Fruit fly (Drosophila melanogaster) whole organism, embryonic: Measurements from ENCODE around the gene Syt4.

Source experiments
- ATbp ChIP-seq: fragments of 200-800 bp; sonication (Bioruptor generic); optimal IDR thresholded peaks from 2 replicates; lab custom pipeline; 2017; ENCODE audit warnings: missing biosample characterization, mild to moderate bottlenecking, missing genetic modification characterization, missing genetic modification reagents
- CG10462 ChIP-seq: fragments of 200-800 bp; sonication (Bioruptor generic); optimal IDR thresholded peaks from 2 replicates; lab custom pipeline; 2016; ENCODE audit warnings: missing biosample characterization, missing genetic modification characterization
- CG10565 ChIP-seq: fragments of 200-800 bp; sonication (Bioruptor generic); optimal IDR thresholded peaks from 3 replicates; lab custom pipeline; 2016; ENCODE audit warnings: missing biosample characterization, mild to moderate bottlenecking, missing genetic modification characterization
- CG12155 ChIP-seq: fragments of 200-800 bp; sonication (Bioruptor generic); optimal IDR thresholded peaks from 3 replicates; lab custom pipeline; 2016; ENCODE audit warnings: missing biosample characterization, missing genetic modification characterization
- CG13287 ChIP-seq: fragments of 200-800 bp; sonication (Bioruptor generic); IDR thresholded peaks from 2 replicates; pipeline ENCODE4 v1.3.6; 2022; ENCODE audit warnings: missing biosample characterization, missing genetic modification characterization; ENCODE audit not compliant: partially characterized antibody
- CG13424 ChIP-seq: fragments of 200-800 bp; sonication (Bioruptor generic); optimal IDR thresholded peaks from 2 replicates; lab custom pipeline; 2019; ENCODE audit warnings: missing biosample characterization, mild to moderate bottlenecking, missing genetic modification characterization, moderate library complexity
- CG1602 ChIP-seq: fragments of 200-800 bp; sonication (Bioruptor generic); optimal IDR thresholded peaks from 3 replicates; lab custom pipeline; 2016; ENCODE audit warnings: missing biosample characterization, missing genetic modification characterization
- CG17359 ChIP-seq: fragments of 200-800 bp; sonication (Bioruptor generic); optimal IDR thresholded peaks from 3 replicates; lab custom pipeline; 2018; ENCODE audit warnings: missing biosample characterization, mild to moderate bottlenecking, missing genetic modification characterization, moderate library complexity
- CG1792 ChIP-seq: fragments of 200-800 bp; sonication (Bioruptor generic); optimal IDR thresholded peaks from 2 replicates; lab custom pipeline; 2016; ENCODE audit warnings: missing biosample characterization, missing genetic modification characterization
- CG18476 ChIP-seq: fragments of 200-800 bp; sonication (Bioruptor generic); optimal IDR thresholded peaks from 2 replicates; lab custom pipeline; 2016; ENCODE audit warnings: missing biosample characterization, mild to moderate bottlenecking, missing genetic modification characterization
- CG2875 ChIP-seq: fragments of 200-800 bp; sonication (Bioruptor generic); optimal IDR thresholded peaks from 2 replicates; lab custom pipeline; 2017; ENCODE audit warnings: missing biosample characterization, mild to moderate bottlenecking, missing genetic modification characterization, missing genetic modification reagents
- CG30431 ChIP-seq: fragments of 200-800 bp; sonication (Bioruptor generic); optimal IDR thresholded peaks from 2 replicates; lab custom pipeline; 2017; ENCODE audit warnings: missing biosample characterization, missing genetic modification characterization
- CG42726 ChIP-seq: fragments of 200-800 bp; sonication (Bioruptor generic); IDR thresholded peaks from 2 replicates; pipeline ENCODE4 v1.3.6; 2022; ENCODE audit warnings: missing biosample characterization, missing genetic modification characterization; ENCODE audit not compliant: partially characterized antibody
- CG4707 ChIP-seq: fragments of 200-800 bp; sonication (Bioruptor generic); optimal IDR thresholded peaks from 2 replicates; lab custom pipeline; 2018; ENCODE audit warnings: missing biosample characterization, mild to moderate bottlenecking, missing genetic modification characterization, moderate library complexity
- CG4730 ChIP-seq: fragments of 200-800 bp; sonication (Bioruptor generic); IDR thresholded peaks from 2 replicates; pipeline ENCODE4 v1.3.6; 2022; ENCODE audit warnings: missing biosample characterization, missing genetic modification characterization
- CG4820 ChIP-seq: fragments of 200-800 bp; sonication (Bioruptor generic); optimal IDR thresholded peaks from 3 replicates; lab custom pipeline; 2016; ENCODE audit warnings: missing biosample characterization, missing genetic modification characterization
- CG6175 ChIP-seq: fragments of 200-800 bp; sonication (Bioruptor generic); IDR thresholded peaks from 3 replicates; pipeline ENCODE4 v1.3.6; 2022; ENCODE audit warnings: missing biosample characterization, missing genetic modification characterization
- CG7271 ChIP-seq: fragments of 200-800 bp; sonication (Bioruptor generic); optimal IDR thresholded peaks from 2 replicates; lab custom pipeline; 2018; ENCODE audit warnings: missing biosample characterization, mild to moderate bottlenecking, missing genetic modification characterization, moderate library complexity
- CG7357 ChIP-seq: fragments of 200-800 bp; sonication (Bioruptor generic); IDR thresholded peaks from 3 replicates; pipeline ENCODE4 v1.3.6; 2022; ENCODE audit warnings: missing biosample characterization, missing genetic modification characterization
- CG7928 ChIP-seq: fragments of 200-800 bp; sonication (Bioruptor generic); optimal IDR thresholded peaks from 2 replicates; lab custom pipeline; 2017; ENCODE audit warnings: missing biosample characterization, mild to moderate bottlenecking, missing genetic modification characterization
- CG9609 ChIP-seq: fragments of 200-800 bp; sonication (Bioruptor generic); optimal IDR thresholded peaks from 3 replicates; lab custom pipeline; 2016; ENCODE audit warnings: missing biosample characterization, missing genetic modification characterization
- Fer3 ChIP-seq: fragments of 200-800 bp; sonication (Bioruptor generic); optimal IDR thresholded peaks from 2 replicates; lab custom pipeline; 2018; ENCODE audit warnings: missing biosample characterization, mild to moderate bottlenecking, missing genetic modification characterization, moderate library complexity
- Gug ChIP-seq: fragments of 200-800 bp; sonication (Bioruptor generic); IDR thresholded peaks from 4 replicates; pipeline ENCODE4 v1.3.6; 2022; ENCODE audit warnings: missing biosample characterization, missing genetic modification characterization
- Hr39 ChIP-seq: fragments of >200 bp; optimal IDR thresholded peaks from 2 replicates; lab custom pipeline; 2017
- Jarid2 ChIP-seq: fragments of 200-800 bp; sonication (Bioruptor generic); optimal IDR thresholded peaks from 3 replicates; lab custom pipeline; 2017; ENCODE audit warnings: mild to moderate bottlenecking, missing biosample characterization, missing genetic modification reagents, missing genetic modification characterization
- Max ChIP-seq: fragments of 200-800 bp; sonication (Bioruptor generic); optimal IDR thresholded peaks from 2 replicates; lab custom pipeline; 2016; ENCODE audit warnings: missing biosample characterization, mild to moderate bottlenecking, missing genetic modification characterization
- Med ChIP-seq: fragments of 200-800 bp; sonication (Bioruptor generic); peaks from one replicate; lab custom pipeline; 2016; ENCODE audit warnings: missing biosample characterization, missing genetic modification characterization, mild to moderate bottlenecking, inconsistent platforms, moderate library complexity
- Nf-YC ChIP-seq: fragments of 200-800 bp; optimal IDR thresholded peaks from 3 replicates; lab custom pipeline; 2019; ENCODE audit warnings: missing biosample characterization, mild to moderate bottlenecking, missing genetic modification characterization, moderate library complexity
- Oaz ChIP-seq: fragments of 200-800 bp; sonication (Bioruptor generic); IDR thresholded peaks from 2 replicates; pipeline ENCODE4 v1.3.6; 2022; ENCODE audit warnings: missing biosample characterization, missing genetic modification characterization
- Opbp ChIP-seq: fragments of 200-800 bp; sonication (Bioruptor generic); IDR thresholded peaks from 3 replicates; pipeline ENCODE4 v1.3.6; 2022; ENCODE audit warnings: missing biosample characterization, missing genetic modification characterization; ENCODE audit not compliant: partially characterized antibody
- Sry-δ ChIP-seq: fragments of 200-800 bp; sonication (Bioruptor generic); optimal IDR thresholded peaks from 2 replicates; lab custom pipeline; 2016; ENCODE audit warnings: missing biosample characterization, missing genetic modification characterization
- Xrp1 ChIP-seq: fragments of 200-800 bp; sonication (Bioruptor generic); IDR thresholded peaks from 2 replicates; pipeline ENCODE4 v1.3.6; 2022; ENCODE audit warnings: missing biosample characterization, missing genetic modification characterization
- crp ChIP-seq, 2 experiments: fragments of 200-800 bp; sonication (Bioruptor generic); optimal IDR thresholded peaks; 2 replicates in 1 of 2; 3 replicates in 1 of 2; lab custom pipeline; 2017; ENCODE audit warnings: missing biosample characterization in 2 of 2, missing genetic modification characterization in 2 of 2, mild to moderate bottlenecking in 1 of 2, moderate library complexity in 1 of 2
- disco-r ChIP-seq: fragments of 200-800 bp; sonication (Bioruptor generic); optimal IDR thresholded peaks from 2 replicates; lab custom pipeline; 2016; ENCODE audit warnings: missing biosample characterization, missing genetic modification characterization
- fd102C ChIP-seq: fragments of 200-800 bp; sonication (Bioruptor generic); optimal IDR thresholded peaks from 2 replicates; lab custom pipeline; 2018; ENCODE audit warnings: missing biosample characterization, mild to moderate bottlenecking, missing genetic modification characterization, moderate library complexity
- fu2 ChIP-seq: fragments of 200-800 bp; sonication (Bioruptor generic); optimal IDR thresholded peaks from 2 replicates; lab custom pipeline; 2016; ENCODE audit warnings: missing biosample characterization, missing genetic modification characterization
- gcm2 ChIP-seq: fragments of 200-800 bp; sonication (Bioruptor generic); optimal IDR thresholded peaks from 2 replicates; lab custom pipeline; 2016; ENCODE audit warnings: missing biosample characterization, missing genetic modification characterization
- gfzf ChIP-seq: fragments of 200-800 bp; sonication (Bioruptor generic); optimal IDR thresholded peaks from 2 replicates; lab custom pipeline; 2016; ENCODE audit warnings: missing biosample characterization, mild to moderate bottlenecking, missing genetic modification characterization, moderate library complexity
- grn ChIP-seq: fragments of 200-800 bp; sonication (Bioruptor generic); optimal IDR thresholded peaks from 3 replicates; lab custom pipeline; 2017; ENCODE audit warnings: missing biosample characterization, missing genetic modification characterization
- hbn ChIP-seq: fragments of 200-800 bp; sonication (Bioruptor generic); IDR thresholded peaks from 2 replicates; pipeline ENCODE4 v1.3.6; 2022; ENCODE audit warnings: missing biosample characterization, missing genetic modification characterization; ENCODE audit not compliant: partially characterized antibody
- her ChIP-seq: fragments of 200-800 bp; sonication (Bioruptor generic); optimal IDR thresholded peaks from 2 replicates; lab custom pipeline; 2016; ENCODE audit warnings: missing biosample characterization, missing genetic modification characterization
- lov ChIP-seq, 2 experiments: fragments of 200-800 bp in 1 of 2; fragments of >200 bp in 1 of 2; sonication (Bioruptor generic) in 1 of 2; IDR thresholded peaks in 1 of 2; optimal IDR thresholded peaks in 1 of 2; 2 replicates in 1 of 2; 3 replicates in 1 of 2; pipeline versions ENCODE4 v1.3.6 to Lab custom; 2017 to 2022; ENCODE audit warnings: missing biosample characterization in 1 of 2, missing genetic modification characterization in 1 of 2
- nerfin-2 ChIP-seq: fragments of 200-800 bp; sonication (Bioruptor generic); IDR thresholded peaks from 2 replicates; pipeline ENCODE4 v1.3.6; 2022; ENCODE audit warnings: missing biosample characterization, missing genetic modification characterization; ENCODE audit not compliant: partially characterized antibody
- org-1 ChIP-seq: fragments of 200-800 bp; sonication (Bioruptor generic); optimal IDR thresholded peaks from 2 replicates; lab custom pipeline; 2017; ENCODE audit warnings: missing biosample characterization, missing genetic modification characterization
- psq ChIP-seq: fragments of 200-800 bp; sonication (Bioruptor generic); optimal IDR thresholded peaks from 2 replicates; lab custom pipeline; 2017; ENCODE audit warnings: missing biosample characterization, missing genetic modification characterization
- scrt ChIP-seq: fragments of 200-800 bp; sonication (Bioruptor generic); optimal IDR thresholded peaks from 2 replicates; lab custom pipeline; 2018; ENCODE audit warnings: missing biosample characterization, mild to moderate bottlenecking, missing genetic modification characterization, moderate library complexity
- tup ChIP-seq: fragments of 200-800 bp; sonication (Bioruptor generic); optimal IDR thresholded peaks from 2 replicates; lab custom pipeline; 2016; ENCODE audit warnings: missing biosample characterization, mild to moderate bottlenecking, missing genetic modification characterization, moderate library complexity
- wor ChIP-seq: fragments of 200-800 bp; sonication (Bioruptor generic); IDR thresholded peaks from 2 replicates; pipeline ENCODE4 v1.3.6; 2022; ENCODE audit warnings: missing biosample characterization, missing genetic modification characterization
- zfh2 ChIP-seq: fragments of 200-800 bp; sonication (Bioruptor generic); optimal IDR thresholded peaks from 2 replicates; lab custom pipeline; 2016; ENCODE audit warnings: missing biosample characterization, missing genetic modification characterization

Syt4 gene

DNA sequence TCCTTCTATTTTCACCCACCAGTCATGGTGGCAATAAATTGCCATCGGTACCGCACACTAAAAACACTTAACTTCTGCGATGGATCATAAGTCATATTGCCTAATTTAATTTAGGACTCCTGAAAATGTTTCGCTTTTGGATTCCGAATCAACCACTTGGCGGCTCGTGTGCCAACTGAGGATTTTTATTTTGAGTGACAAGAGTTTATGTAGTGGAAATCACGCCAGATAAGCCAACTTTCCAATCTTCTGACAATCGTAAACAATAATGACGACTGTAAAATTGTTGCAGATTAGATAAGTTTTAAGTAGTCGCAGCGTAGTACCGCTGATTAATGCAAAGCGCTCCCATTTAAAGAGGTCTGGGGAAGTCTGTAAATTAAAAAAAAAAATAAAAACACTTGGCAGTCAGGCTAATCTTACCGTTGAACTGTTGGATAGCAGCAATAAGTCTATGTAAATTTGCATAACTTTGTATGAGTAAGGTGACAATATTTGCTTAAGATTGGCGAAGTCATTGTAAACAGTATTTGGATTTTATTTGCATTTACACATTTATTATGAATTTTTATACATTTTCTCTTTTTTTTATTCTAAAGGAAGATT, 48.8 kb upstream of the Syt4 start, which contains the start of gene CG14606 (continued):
- TF ChIP-seq Sry-δ (no peak), CG7357 (GFP tag; lab: Robert Waterston, UW) (no peak), wor (GFP tag; lab: Robert Waterston, UW) (no peak), CG9609 (GFP tag; lab: Kevin White, UChicago) (no peak), CG7928 (GFP tag; lab: Kevin White, UChicago) (no peak), ATbp (GFP tag; lab: Kevin White, UChicago) (no peak), Fer3 (peak; percentile 37), CG2875 (no peak), CG4730 (GFP tag; lab: Robert Waterston, UW) (no peak), fu2 (GFP tag; lab: Kevin White, UChicago) (no peak), grn (peak; percentile 4), disco-r (GFP tag; lab: Kevin White, UChicago) (no peak), CG42726 (GFP tag; lab: Robert Waterston, UW) (no peak), CG7271 (no peak), nerfin-2 (GFP tag; lab: Robert Waterston, UW) (no peak), CG13287 (GFP tag; lab: Robert Waterston, UW) (no peak), tup (GFP tag; lab: Kevin White, UChicago) (no peak), CG10462 (GFP tag; lab: Kevin White, UChicago) (no peak), CG30431 (no peak), CG4707 (GFP tag; lab: Kevin White, UChicago) (no peak), Med (GFP tag; lab: Kevin White, UChicago) (no peak), CG12155 (GFP tag; lab: Kevin White, UChicago) (no peak), Nf-YC (tag; lab: Kevin White, UChicago) (no peak)

- TF ChIP-seq gfzf (GFP tag; lab: Kevin White, UChicago): no peak
- no peak for TF ChIP-seq CG18476
- TF ChIP-seq CG10565 (GFP tag; lab: Kevin White, UChicago): no peak
- no peak for TF ChIP-seq her (GFP tag; lab: Kevin White, UChicago)
- TF ChIP-seq zfh2: no peak
- TF ChIP-seq psq (GFP tag; lab: Kevin White, UChicago): no peak
- no peak for TF ChIP-seq CG17359 (tag; lab: Kevin White, UChicago)
- TF ChIP-seq CG4820 (GFP tag; lab: Kevin White, UChicago): no peak
- no peak for TF ChIP-seq CG1602 (GFP tag; lab: Kevin White, UChicago)
- TF ChIP-seq Jarid2 (GFP tag; lab: Kevin White, UChicago): no peak
- no peak for TF ChIP-seq Hr39 (lab: Kevin White, UChicago)
- TF ChIP-seq scrt: no peak
- no peak for TF ChIP-seq org-1
- TF ChIP-seq Gug (GFP tag; lab: Robert Waterston, UW): no peak
These were observed 46.3 kb upstream of the Syt4 start, which contains the start of gene CG14605 for dm6 chr3R:7219605-7220004. CG14605 (minus strand) TSS chr3R:7219705.

DNA sequence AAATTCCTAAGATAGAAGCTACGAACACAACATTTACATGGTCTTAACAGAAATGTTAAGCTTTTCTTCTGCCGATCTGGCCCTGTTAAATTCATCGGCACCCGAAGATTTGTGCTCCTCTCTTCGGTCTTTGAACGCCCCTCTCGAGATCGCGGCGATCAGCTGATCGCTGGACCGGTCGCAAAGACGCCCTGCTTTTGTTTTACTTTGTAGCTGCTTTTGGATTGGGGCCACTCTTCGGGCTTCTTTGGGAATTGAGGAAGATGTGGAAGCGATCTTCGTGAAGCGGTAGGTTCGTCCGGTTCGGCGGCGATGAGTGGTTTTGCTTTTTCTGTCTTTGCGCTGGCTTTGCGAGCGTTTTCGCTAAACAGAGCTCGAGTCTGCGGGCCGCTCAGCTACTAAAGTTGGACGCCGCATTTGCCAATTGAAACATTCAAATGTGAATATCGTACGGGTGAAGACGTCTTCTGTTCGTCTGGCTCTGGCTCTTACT, 41.8 kb upstream of the Syt4 start, which contains the start of gene thw:
thw (plus strand) TSS at position 443 of the 493 bp plus-strand sequence.
- no peak for TF ChIP-seq hbn (GFP tag; lab: Robert Waterston, UW)
- TF ChIP-seq Opbp (GFP tag; lab: Robert Waterston, UW): no peak
- TF ChIP-seq fd102C: no peak
- TF ChIP-seq CG13424 (tag; lab: Kevin White, UChicago): no peak
- TF ChIP-seq CG1792 (GFP tag; lab: Kevin White, UChicago): no peak
- TF ChIP-seq CG13287 (GFP tag; lab: Robert Waterston, UW): peak; percentile 16; the same call in 1 of the 2 replicates
- TF ChIP-seq lov (optimal IDR thresholded peaks at IDR 0.05; lab: Kevin White, UChicago): no peak
- no peak for TF ChIP-seq lov (GFP tag; IDR thresholded peaks at IDR 0.05; lab: Robert Waterston, UW)
- TF ChIP-seq Max (GFP tag; lab: Kevin White, UChicago): no peak
- peak in 1 of 2 experiments; percentile 64 for TF ChIP-seq crp (GFP tag; optimal IDR thresholded peaks at IDR 0.05; lab: Kevin White, UChicago)
- no peak for TF ChIP-seq Oaz (GFP tag; lab: Robert Waterston, UW)
- TF ChIP-seq CG6175 (GFP tag; lab: Robert Waterston, UW): 0 out of 3 replicates have a peak, but pooled peaks have one; percentile 24
- TF ChIP-seq Xrp1 (GFP tag; lab: Robert Waterston, UW): no peak
- no peak for TF ChIP-seq gcm2 (GFP tag; lab: Kevin White, UChicago)
